Fruit fly (Drosophila melanogaster) whole organism, embryonic: ENCODE results near the gene CG31542.

ENCODE experiments used
- Asciz ChIP-seq: fragments of 200-800 bp; sonication (Bioruptor generic); optimal IDR thresholded peaks from 2 replicates; lab custom pipeline; 2017; ENCODE audit warnings: missing biosample characterization, mild to moderate bottlenecking, missing genetic modification characterization, missing genetic modification reagents
- CG10979 ChIP-seq: fragments of 200-800 bp; sonication (Bioruptor generic); optimal IDR thresholded peaks from 2 replicates; lab custom pipeline; 2018; ENCODE audit warnings: missing biosample characterization, mild to moderate bottlenecking, missing genetic modification characterization, moderate library complexity
- CG11247 ChIP-seq: fragments of 200-800 bp; sonication (Bioruptor generic); IDR thresholded peaks from 2 replicates; pipeline ENCODE4 v1.3.6; 2022; ENCODE audit warnings: missing biosample characterization, missing genetic modification characterization
- CG11504 ChIP-seq: fragments of 200-800 bp; sonication (Bioruptor generic); optimal IDR thresholded peaks from 3 replicates; lab custom pipeline; 2019; ENCODE audit warnings: missing biosample characterization, mild to moderate bottlenecking, missing genetic modification characterization, moderate library complexity
- CG13424 ChIP-seq: fragments of 200-800 bp; sonication (Bioruptor generic); optimal IDR thresholded peaks from 2 replicates; lab custom pipeline; 2019; ENCODE audit warnings: missing biosample characterization, mild to moderate bottlenecking, missing genetic modification characterization, moderate library complexity
- CG14860 ChIP-seq: fragments of 200-800 bp; sonication (Bioruptor generic); IDR thresholded peaks from 3 replicates; pipeline ENCODE4 v1.3.6; 2022; ENCODE audit warnings: missing biosample characterization, missing genetic modification characterization; ENCODE audit not compliant: partially characterized antibody
- CG1603 ChIP-seq: fragments of 200-800 bp; sonication (Bioruptor generic); optimal IDR thresholded peaks from 2 replicates; lab custom pipeline; 2019; ENCODE audit warnings: missing biosample characterization, mild to moderate bottlenecking, missing genetic modification characterization, moderate library complexity
- CG17361 ChIP-seq: fragments of 200-800 bp; sonication (Bioruptor generic); IDR thresholded peaks from 3 replicates; pipeline ENCODE4 v1.3.6; 2022; ENCODE audit warnings: missing biosample characterization, missing genetic modification characterization
- CG17829 ChIP-seq: fragments of 200-800 bp; optimal IDR thresholded peaks from 2 replicates; lab custom pipeline; 2019; ENCODE audit warnings: missing biosample characterization, mild to moderate bottlenecking, missing genetic modification characterization, moderate library complexity
- CG17912 ChIP-seq: fragments of 200-800 bp; sonication (Bioruptor generic); optimal IDR thresholded peaks from 2 replicates; lab custom pipeline; 2018; ENCODE audit warnings: missing biosample characterization, mild to moderate bottlenecking, missing genetic modification characterization
- CG2129 ChIP-seq: fragments of 200-800 bp; sonication (Bioruptor generic); IDR thresholded peaks from 2 replicates; pipeline ENCODE4 v1.3.6; 2022; ENCODE audit warnings: missing biosample characterization, missing genetic modification characterization; ENCODE audit not compliant: partially characterized antibody
- CG2712 ChIP-seq: fragments of 200-800 bp; optimal IDR thresholded peaks from 3 replicates; lab custom pipeline; 2019; ENCODE audit warnings: missing biosample characterization, mild to moderate bottlenecking, missing genetic modification characterization, moderate library complexity
- CG2875 ChIP-seq: fragments of 200-800 bp; sonication (Bioruptor generic); optimal IDR thresholded peaks from 2 replicates; lab custom pipeline; 2017; ENCODE audit warnings: missing biosample characterization, mild to moderate bottlenecking, missing genetic modification characterization, missing genetic modification reagents
- CG30431 ChIP-seq: fragments of 200-800 bp; sonication (Bioruptor generic); optimal IDR thresholded peaks from 2 replicates; lab custom pipeline; 2017; ENCODE audit warnings: missing biosample characterization, missing genetic modification characterization
- CG43689 ChIP-seq: fragments of 200-800 bp; sonication (Bioruptor generic); IDR thresholded peaks from 2 replicates; pipeline ENCODE4 v1.3.6; 2022; ENCODE audit warnings: missing biosample characterization, missing genetic modification characterization
- CG4404 ChIP-seq: fragments of 200-800 bp; sonication (Bioruptor generic); IDR thresholded peaks from 2 replicates; pipeline ENCODE4 v1.3.6; 2022; ENCODE audit warnings: missing biosample characterization, missing genetic modification characterization
- CG4424 ChIP-seq: fragments of 200-800 bp; sonication (Bioruptor generic); optimal IDR thresholded peaks from 3 replicates; lab custom pipeline; 2016; ENCODE audit warnings: missing biosample characterization, missing genetic modification characterization
- CG4820 ChIP-seq: fragments of 200-800 bp; sonication (Bioruptor generic); optimal IDR thresholded peaks from 3 replicates; lab custom pipeline; 2016; ENCODE audit warnings: missing biosample characterization, missing genetic modification characterization
- CG5953 ChIP-seq: fragments of 200-800 bp; sonication (Bioruptor generic); IDR thresholded peaks from 2 replicates; pipeline ENCODE4 v1.3.6; 2022; ENCODE audit warnings: missing biosample characterization, missing genetic modification characterization
- CG6272 ChIP-seq: fragments of 200-800 bp; sonication (Bioruptor generic); IDR thresholded peaks from 2 replicates; pipeline ENCODE4 v1.3.6; 2022; ENCODE audit warnings: missing biosample characterization, missing genetic modification characterization
- CG7271 ChIP-seq: fragments of 200-800 bp; sonication (Bioruptor generic); optimal IDR thresholded peaks from 2 replicates; lab custom pipeline; 2018; ENCODE audit warnings: missing biosample characterization, mild to moderate bottlenecking, missing genetic modification characterization, moderate library complexity
- CG8290 ChIP-seq, 3 experiments: fragments of 200-800 bp; sonication (Bioruptor generic); optimal IDR thresholded peaks; 2 replicates each; lab custom pipeline; 2016 to 2019; ENCODE audit warnings: missing biosample characterization in 3 of 3, missing genetic modification characterization in 3 of 3, mild to moderate bottlenecking in 2 of 3, moderate library complexity in 1 of 3
- CG8478 ChIP-seq: fragments of >200 bp; optimal IDR thresholded peaks from 2 replicates; lab custom pipeline; 2018
- CG8924 ChIP-seq: fragments of 200-800 bp; optimal IDR thresholded peaks from 3 replicates; lab custom pipeline; 2019; ENCODE audit warnings: missing biosample characterization, mild to moderate bottlenecking, missing genetic modification characterization, moderate library complexity
- E2f2 ChIP-seq: fragments of 200-800 bp; sonication (Bioruptor generic); IDR thresholded peaks from 2 replicates; pipeline ENCODE4 v1.3.6; 2022; ENCODE audit warnings: missing biosample characterization, missing genetic modification characterization
- Elba2 ChIP-seq: fragments of 200-800 bp; sonication (Bioruptor generic); optimal IDR thresholded peaks from 3 replicates; lab custom pipeline; 2016; ENCODE audit warnings: missing biosample characterization, missing genetic modification characterization
- HLHmδ ChIP-seq: fragments of 200-800 bp; sonication (Bioruptor generic); optimal IDR thresholded peaks from 2 replicates; lab custom pipeline; 2018; ENCODE audit warnings: missing biosample characterization, mild to moderate bottlenecking, missing genetic modification characterization, moderate library complexity
- Hand ChIP-seq: fragments of 200-800 bp; sonication (Bioruptor generic); optimal IDR thresholded peaks from 2 replicates; lab custom pipeline; 2017; ENCODE audit warnings: mild to moderate bottlenecking, missing biosample characterization, missing genetic modification reagents, missing genetic modification characterization
- Hmx ChIP-seq: fragments of 200-800 bp; sonication (Bioruptor generic); optimal IDR thresholded peaks from 2 replicates; lab custom pipeline; 2016; ENCODE audit warnings: missing biosample characterization, missing genetic modification characterization
- Hr78 ChIP-seq, 2 experiments: fragments of 200-800 bp in 1 of 2; fragments of >200 bp in 1 of 2; sonication (Bioruptor generic) in 1 of 2; optimal IDR thresholded peaks; 2 replicates each; lab custom pipeline; 2017 to 2019; ENCODE audit warnings: missing biosample characterization in 2 of 2, missing genetic modification characterization in 2 of 2, mild to moderate bottlenecking in 1 of 2, moderate library complexity in 1 of 2
- Lhr ChIP-seq: fragments of 200-800 bp; sonication (Bioruptor generic); optimal IDR thresholded peaks from 3 replicates; lab custom pipeline; 2017; ENCODE audit warnings: mild to moderate bottlenecking, missing biosample characterization, missing genetic modification reagents, missing genetic modification characterization
- Med ChIP-seq: fragments of 200-800 bp; sonication (Bioruptor generic); peaks from one replicate; lab custom pipeline; 2016; ENCODE audit warnings: missing biosample characterization, missing genetic modification characterization, mild to moderate bottlenecking, inconsistent platforms, moderate library complexity
- Oaz ChIP-seq: fragments of 200-800 bp; sonication (Bioruptor generic); IDR thresholded peaks from 2 replicates; pipeline ENCODE4 v1.3.6; 2022; ENCODE audit warnings: missing biosample characterization, missing genetic modification characterization
- Spps ChIP-seq: fragments of 200-800 bp; sonication (Bioruptor generic); optimal IDR thresholded peaks from 2 replicates; lab custom pipeline; 2018; ENCODE audit warnings: missing biosample characterization, mild to moderate bottlenecking, missing genetic modification characterization
- bigmax ChIP-seq: fragments of 200-800 bp; sonication (Bioruptor generic); optimal IDR thresholded peaks from 2 replicates; lab custom pipeline; 2018; ENCODE audit warnings: missing biosample characterization, mild to moderate bottlenecking, missing genetic modification characterization
- bowl ChIP-seq: fragments of 200-800 bp; sonication (Bioruptor generic); IDR thresholded peaks from 2 replicates; pipeline ENCODE4 v1.3.6; 2022; ENCODE audit warnings: missing biosample characterization, missing genetic modification characterization
- crol ChIP-seq: fragments of 200-800 bp; sonication (Bioruptor generic); IDR thresholded peaks from 2 replicates; pipeline ENCODE4 v1.3.6; 2022; ENCODE audit warnings: missing biosample characterization, missing genetic modification characterization
- ewg ChIP-seq: fragments of 200-800 bp; sonication (Bioruptor generic); optimal IDR thresholded peaks from 3 replicates; lab custom pipeline; 2017; ENCODE audit warnings: mild to moderate bottlenecking, missing biosample characterization, missing genetic modification reagents, missing genetic modification characterization
- exex ChIP-seq: fragments of 200-800 bp; sonication (Bioruptor generic); optimal IDR thresholded peaks from 4 replicates; lab custom pipeline; 2018; ENCODE audit warnings: missing biosample characterization, mild to moderate bottlenecking, missing genetic modification characterization, moderate library complexity
- gem ChIP-seq: fragments of 200-800 bp; sonication (Bioruptor generic); optimal IDR thresholded peaks from 2 replicates; lab custom pipeline; 2019; ENCODE audit warnings: missing biosample characterization, mild to moderate bottlenecking, missing genetic modification characterization, moderate library complexity
- grn ChIP-seq: fragments of 200-800 bp; sonication (Bioruptor generic); optimal IDR thresholded peaks from 3 replicates; lab custom pipeline; 2017; ENCODE audit warnings: missing biosample characterization, missing genetic modification characterization
- gt ChIP-seq: fragments of 200-800 bp; sonication (Bioruptor generic); IDR thresholded peaks from 2 replicates; pipeline ENCODE4 v1.3.6; 2022; ENCODE audit warnings: missing biosample characterization, missing genetic modification characterization
- h ChIP-seq: fragments of >200 bp; optimal IDR thresholded peaks from 2 replicates; lab custom pipeline; 2017
- hkb ChIP-seq, 2 experiments: fragments of 200-800 bp in 1 of 2; fragments of >200 bp in 1 of 2; sonication (Bioruptor generic) in 1 of 2; IDR thresholded peaks in 1 of 2; optimal IDR thresholded peaks in 1 of 2; 2 replicates each; pipeline versions ENCODE4 v1.3.6 to Lab custom; 2017 to 2022; ENCODE audit warnings: missing biosample characterization in 1 of 2, missing genetic modification characterization in 1 of 2
- kni ChIP-seq: fragments of 200-800 bp; sonication (Bioruptor generic); optimal IDR thresholded peaks from 3 replicates; lab custom pipeline; 2017; ENCODE audit warnings: mild to moderate bottlenecking, missing biosample characterization, missing genetic modification reagents, missing genetic modification characterization
- lola ChIP-seq, 3 experiments: fragments of >200 bp in 2 of 3; fragments of 200-800 bp in 1 of 3; sonication (Bioruptor generic) in 1 of 3; optimal IDR thresholded peaks; 2 replicates each; lab custom pipeline; 2017 to 2019; ENCODE audit warnings: missing biosample characterization in 3 of 3, missing genetic modification characterization in 3 of 3, mild to moderate bottlenecking in 1 of 3, moderate library complexity in 1 of 3
- nmo ChIP-seq: fragments of 200-800 bp; sonication (Bioruptor generic); optimal IDR thresholded peaks from 2 replicates; lab custom pipeline; 2018; ENCODE audit warnings: missing biosample characterization, mild to moderate bottlenecking, missing genetic modification characterization, moderate library complexity
- sens ChIP-seq: fragments of 200-800 bp; sonication (Bioruptor generic); peaks from one replicate; lab custom pipeline; 2016; ENCODE audit warnings: missing biosample characterization, missing genetic modification characterization
- slp2 ChIP-seq: fragments of 200-800 bp; sonication (Bioruptor generic); optimal IDR thresholded peaks from 2 replicates; lab custom pipeline; 2016; ENCODE audit warnings: missing biosample characterization, missing genetic modification characterization
- tll ChIP-seq, 2 experiments: fragments of 200-800 bp in 1 of 2; fragments of >200 bp in 1 of 2; sonication (Bioruptor generic) in 1 of 2; optimal IDR thresholded peaks; 2 replicates each; lab custom pipeline; 2017 to 2019; ENCODE audit warnings: missing biosample characterization in 2 of 2, missing genetic modification characterization in 2 of 2, mild to moderate bottlenecking in 1 of 2, moderate library complexity in 1 of 2

CG31542 gene

DNA sequence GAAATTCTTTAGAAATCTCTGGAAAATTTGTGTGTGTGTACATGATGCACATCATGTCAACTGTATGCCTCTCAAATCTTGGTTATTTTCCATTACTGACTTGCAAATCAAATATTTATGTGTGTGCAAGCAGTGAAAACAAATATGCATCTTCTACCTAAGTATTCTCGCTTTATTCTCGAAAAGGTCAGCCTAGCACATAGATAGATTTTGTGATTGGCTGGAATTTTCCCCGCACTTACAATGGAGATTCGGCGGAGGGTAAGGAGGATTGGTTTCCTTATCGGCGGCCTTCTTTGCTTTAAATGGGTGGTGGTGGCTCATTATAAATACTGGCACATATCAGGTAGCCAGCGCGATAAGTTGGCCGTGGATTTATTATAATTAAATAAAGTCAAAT lies 41.4 kb upstream of the CG31542 start (continued):
- TF ChIP-seq CG2129 (GFP tag; lab: Robert Waterston, UW) (no peak), CG1603 (tag; lab: Kevin White, UChicago) (peak; percentile 53), bigmax (GFP tag; lab: Kevin White, UChicago) (no peak), CG17912 (GFP tag; lab: Kevin White, UChicago) (no peak), CG14860 (GFP tag; lab: Robert Waterston, UW) (no peak), Med (GFP tag; lab: Kevin White, UChicago) (peak; percentile 52), exex (tag; lab: Kevin White, UChicago) (peak; percentile 42), sens (peak; percentile 89), CG7271 (tag; lab: Kevin White, UChicago) (peak; percentile 62), CG11247 (GFP tag; lab: Robert Waterston, UW) (no peak), h (no peak), hkb (optimal IDR thresholded peaks at IDR 0.05; lab: Kevin White, UChicago) (no peak), hkb (GFP tag; IDR thresholded peaks at IDR 0.05; lab: Robert Waterston, UW) (no peak), CG8478 (lab: Kevin White, UChicago) (no peak), bowl (GFP tag; lab: Robert Waterston, UW) (no peak), nmo (no peak), crol (GFP tag; lab: Robert Waterston, UW) (0 out of 2 replicates have a peak, but pooled peaks have one; percentile 19), Spps (tag; lab: Kevin White, UChicago) (no peak), CG8290 (GFP tag; optimal IDR thresholded peaks at IDR 0.05; lab: Kevin White, UChicago) (no peak), CG8290 (tag; optimal IDR thresholded peaks at IDR 0.05; lab: Kevin White, UChicago) (no peak), CG43689 (GFP tag; lab: Robert Waterston, UW) (no peak), ewg (no peak), CG5953 (GFP tag; lab: Robert Waterston, UW) (no peak), lola (GFP tag; optimal IDR thresholded peaks at IDR 0.05; lab: Kevin White, UChicago) (peak in 1 of 3 experiments; percentile 48), Hmx (GFP tag; lab: Kevin White, UChicago) (no peak), CG17829 (tag; lab: Kevin White, UChicago) (no peak), CG8924 (tag; lab: Kevin White, UChicago) (peak; percentile 11), Oaz (no peak), CG4820 (GFP tag; lab: Kevin White, UChicago) (peak; percentile 8), CG11504 (tag; lab: Kevin White, UChicago) (peak; percentile 22), E2f2 (GFP tag; lab: Robert Waterston, UW) (no peak), CG4424 (no peak), Lhr (GFP tag; lab: Kevin White, UChicago) (peak; percentile 13), CG6272 (no peak), slp2 (no peak), Elba2 (GFP tag; lab: Kevin White, UChicago) (no peak), CG17361 (no peak), CG30431 (GFP tag; lab: Kevin White, UChicago) (no peak), tll (GFP tag; optimal IDR thresholded peaks at IDR 0.05; lab: Kevin White, UChicago) (peak in 1 of 2 experiments; percentile 94), HLHmδ (GFP tag; lab: Kevin White, UChicago) (peak; percentile 2), grn (GFP tag; lab: Kevin White, UChicago) (no peak), kni (GFP tag; lab: Kevin White, UChicago) (peak; percentile 43), Hr78 (GFP tag; optimal IDR thresholded peaks at IDR 0.05; lab: Kevin White, UChicago) (peak in 1 of 2 experiments; percentile 59), CG13424 (tag; lab: Kevin White, UChicago) (peak; percentile 12), CG2875 (peak; percentile 30), Hand (GFP tag; lab: Kevin White, UChicago) (no peak), CG10979 (peak; percentile 6), gt (GFP tag; lab: Robert Waterston, UW) (no peak), gem (peak; percentile 29), Asciz (GFP tag; lab: Kevin White, UChicago) (peak; percentile 39), CG4404 (GFP tag; lab: Robert Waterston, UW) (no peak), CG2712 (peak; percentile 11)
